Fruit fly (Drosophila melanogaster) whole organism, embryonic: ENCODE data around the gene alpha-Spec.

ENCODE experiments used
- ATbp ChIP-seq: fragments of 200-800 bp; sonication (Bioruptor generic); optimal IDR thresholded peaks from 2 replicates; lab custom pipeline; 2017; ENCODE audit warnings: missing biosample characterization, mild to moderate bottlenecking, missing genetic modification characterization, missing genetic modification reagents
- BtbVII ChIP-seq: fragments of 200-800 bp; sonication (Bioruptor generic); optimal IDR thresholded peaks from 3 replicates; lab custom pipeline; 2017; ENCODE audit warnings: missing biosample characterization, mild to moderate bottlenecking, missing genetic modification characterization
- CG12104 ChIP-seq: fragments of 200-800 bp; sonication (Bioruptor generic); optimal IDR thresholded peaks from 3 replicates; lab custom pipeline; 2016; ENCODE audit warnings: missing biosample characterization, missing genetic modification characterization
- CG12236 ChIP-seq: fragments of 200-800 bp; sonication (Bioruptor generic); optimal IDR thresholded peaks from 2 replicates; lab custom pipeline; 2016; ENCODE audit warnings: missing biosample characterization, missing genetic modification characterization
- CG12769 ChIP-seq: fragments of 200-800 bp; sonication (Bioruptor generic); optimal IDR thresholded peaks from 2 replicates; lab custom pipeline; 2019; ENCODE audit warnings: missing biosample characterization, mild to moderate bottlenecking, missing genetic modification characterization, moderate library complexity
- CG14710 ChIP-seq: fragments of 200-800 bp; sonication (Bioruptor generic); optimal IDR thresholded peaks from 3 replicates; lab custom pipeline; 2019; ENCODE audit warnings: missing biosample characterization, mild to moderate bottlenecking, missing genetic modification characterization, moderate library complexity
- CG15601 ChIP-seq: fragments of 200-800 bp; sonication (Bioruptor generic); optimal IDR thresholded peaks from 3 replicates; lab custom pipeline; 2019; ENCODE audit warnings: missing biosample characterization, mild to moderate bottlenecking, missing genetic modification characterization, moderate library complexity
- CG17385 ChIP-seq: fragments of 200-800 bp; sonication (Bioruptor generic); optimal IDR thresholded peaks from 3 replicates; lab custom pipeline; 2018; ENCODE audit warnings: missing biosample characterization, mild to moderate bottlenecking, missing genetic modification characterization
- CG31441 ChIP-seq: fragments of 200-800 bp; sonication (Bioruptor generic); IDR thresholded peaks from 2 replicates; pipeline ENCODE4 v1.3.6; 2022; ENCODE audit warnings: missing biosample characterization, missing genetic modification characterization
- CG3726 ChIP-seq: fragments of 200-800 bp; sonication (Bioruptor generic); IDR thresholded peaks from 3 replicates; pipeline ENCODE4, ENCODE4 v1.3.6; 2022; ENCODE audit warnings: missing biosample characterization, missing genetic modification characterization
- CG4707 ChIP-seq: fragments of 200-800 bp; sonication (Bioruptor generic); optimal IDR thresholded peaks from 2 replicates; lab custom pipeline; 2018; ENCODE audit warnings: missing biosample characterization, mild to moderate bottlenecking, missing genetic modification characterization, moderate library complexity
- CG6254 ChIP-seq: fragments of 200-800 bp; sonication (Bioruptor generic); optimal IDR thresholded peaks from 3 replicates; lab custom pipeline; 2017; ENCODE audit warnings: mild to moderate bottlenecking, missing biosample characterization, missing genetic modification reagents, missing genetic modification characterization
- CG6683 ChIP-seq: fragments of 200-800 bp; sonication (Bioruptor generic); optimal IDR thresholded peaks from 2 replicates; lab custom pipeline; 2017; ENCODE audit warnings: missing biosample characterization, mild to moderate bottlenecking, missing genetic modification characterization, missing genetic modification reagents
- CG7271 ChIP-seq: fragments of 200-800 bp; sonication (Bioruptor generic); optimal IDR thresholded peaks from 2 replicates; lab custom pipeline; 2018; ENCODE audit warnings: missing biosample characterization, mild to moderate bottlenecking, missing genetic modification characterization, moderate library complexity
- CG7928 ChIP-seq: fragments of 200-800 bp; sonication (Bioruptor generic); optimal IDR thresholded peaks from 2 replicates; lab custom pipeline; 2017; ENCODE audit warnings: missing biosample characterization, mild to moderate bottlenecking, missing genetic modification characterization
- CG8478 ChIP-seq: fragments of >200 bp; optimal IDR thresholded peaks from 2 replicates; lab custom pipeline; 2018
- CG8924 ChIP-seq: fragments of 200-800 bp; optimal IDR thresholded peaks from 3 replicates; lab custom pipeline; 2019; ENCODE audit warnings: missing biosample characterization, mild to moderate bottlenecking, missing genetic modification characterization, moderate library complexity
- CTCF ChIP-seq: fragments of 200-800 bp; sonication (Bioruptor generic); optimal IDR thresholded peaks from 2 replicates; lab custom pipeline; 2017; ENCODE audit warnings: missing biosample characterization, mild to moderate bottlenecking, missing genetic modification characterization, moderate library complexity
- Eip74EF ChIP-seq, 2 experiments: fragments of 200-800 bp in 1 of 2; fragments of >200 bp in 1 of 2; sonication (Bioruptor generic) in 1 of 2; optimal IDR thresholded peaks; 2 replicates each; lab custom pipeline; 2017 to 2019; ENCODE audit warnings: missing biosample characterization in 2 of 2, missing genetic modification characterization in 2 of 2, mild to moderate bottlenecking in 1 of 2, moderate library complexity in 1 of 2
- Fer1 ChIP-seq: fragments of 200-800 bp; sonication (Bioruptor generic); optimal IDR thresholded peaks from 2 replicates; lab custom pipeline; 2017; ENCODE audit warnings: missing biosample characterization, mild to moderate bottlenecking, missing genetic modification characterization
- Gug ChIP-seq: fragments of 200-800 bp; sonication (Bioruptor generic); IDR thresholded peaks from 4 replicates; pipeline ENCODE4 v1.3.6; 2022; ENCODE audit warnings: missing biosample characterization, missing genetic modification characterization
- HmgZ ChIP-seq: fragments of 200-800 bp; sonication (Bioruptor generic); optimal IDR thresholded peaks from 2 replicates; lab custom pipeline; 2018; ENCODE audit warnings: missing biosample characterization, mild to moderate bottlenecking, missing genetic modification characterization
- Hr51 ChIP-seq, 2 experiments: fragments of 200-800 bp; sonication (Bioruptor generic); optimal IDR thresholded peaks; 2 replicates in 1 of 2; 3 replicates in 1 of 2; lab custom pipeline; 2016 to 2018; ENCODE audit warnings: missing biosample characterization in 2 of 2, missing genetic modification characterization in 2 of 2, mild to moderate bottlenecking in 1 of 2, moderate library complexity in 1 of 2
- Jarid2 ChIP-seq: fragments of 200-800 bp; sonication (Bioruptor generic); optimal IDR thresholded peaks from 3 replicates; lab custom pipeline; 2017; ENCODE audit warnings: mild to moderate bottlenecking, missing biosample characterization, missing genetic modification reagents, missing genetic modification characterization
- Six4 ChIP-seq: fragments of 200-800 bp; sonication (Bioruptor generic); optimal IDR thresholded peaks from 2 replicates; lab custom pipeline; 2016; ENCODE audit warnings: missing biosample characterization, missing genetic modification characterization
- TFAM ChIP-seq: fragments of 200-800 bp; sonication (Bioruptor generic); optimal IDR thresholded peaks from 2 replicates; lab custom pipeline; 2017; ENCODE audit warnings: missing biosample characterization, missing genetic modification characterization, inconsistent platforms
- amos ChIP-seq: fragments of 200-800 bp; sonication (Bioruptor generic); IDR thresholded peaks from 2 replicates; pipeline ENCODE4 v1.3.6; 2022; ENCODE audit warnings: missing biosample characterization, missing genetic modification characterization; ENCODE audit not compliant: partially characterized antibody
- bbx ChIP-seq: fragments of 200-800 bp; sonication (Bioruptor generic); IDR thresholded peaks from 2 replicates; pipeline ENCODE4 v1.3.6; 2022; ENCODE audit warnings: missing biosample characterization, missing genetic modification characterization; ENCODE audit not compliant: partially characterized antibody
- dan ChIP-seq: fragments of 200-800 bp; sonication (Bioruptor generic); IDR thresholded peaks from 2 replicates; pipeline ENCODE4 v1.3.6; 2022; ENCODE audit warnings: missing biosample characterization, missing genetic modification characterization
- dati ChIP-seq: fragments of 200-800 bp; sonication (Bioruptor generic); IDR thresholded peaks from 2 replicates; pipeline ENCODE4 v1.3.6; 2022; ENCODE audit warnings: missing biosample characterization, missing genetic modification characterization
- disco-r ChIP-seq: fragments of 200-800 bp; sonication (Bioruptor generic); optimal IDR thresholded peaks from 2 replicates; lab custom pipeline; 2016; ENCODE audit warnings: missing biosample characterization, missing genetic modification characterization
- ems ChIP-seq: fragments of 200-800 bp; sonication (Bioruptor generic); optimal IDR thresholded peaks from 3 replicates; lab custom pipeline; 2016; ENCODE audit warnings: missing biosample characterization, missing genetic modification characterization
- gfzf ChIP-seq: fragments of 200-800 bp; sonication (Bioruptor generic); optimal IDR thresholded peaks from 2 replicates; lab custom pipeline; 2016; ENCODE audit warnings: missing biosample characterization, mild to moderate bottlenecking, missing genetic modification characterization, moderate library complexity
- gro ChIP-seq: fragments of 200-800 bp; sonication (Bioruptor generic); optimal IDR thresholded peaks from 2 replicates; lab custom pipeline; 2016; ENCODE audit warnings: missing biosample characterization, missing genetic modification characterization
- jigr1 ChIP-seq: fragments of 200-800 bp; sonication (Bioruptor generic); IDR thresholded peaks from 3 replicates; pipeline ENCODE4 v1.3.6; 2022; ENCODE audit warnings: missing biosample characterization, missing genetic modification characterization
- klu ChIP-seq: fragments of 200-800 bp; sonication (Bioruptor generic); IDR thresholded peaks from 2 replicates; pipeline ENCODE4 v1.3.6; 2022; ENCODE audit warnings: missing biosample characterization, missing genetic modification characterization
- knrl ChIP-seq: fragments of 200-800 bp; sonication (Bioruptor generic); IDR thresholded peaks from 3 replicates; pipeline ENCODE4 v1.3.6; 2022; ENCODE audit warnings: missing biosample characterization, missing genetic modification characterization; ENCODE audit not compliant: partially characterized antibody
- lab ChIP-seq: fragments of 200-800 bp; sonication (Bioruptor generic); optimal IDR thresholded peaks from 3 replicates; lab custom pipeline; 2017; ENCODE audit warnings: missing biosample characterization, missing genetic modification characterization, mild to moderate bottlenecking, moderate library complexity, missing genetic modification reagents
- lmd ChIP-seq: fragments of 200-800 bp; sonication (Bioruptor generic); IDR thresholded peaks from 2 replicates; pipeline ENCODE4 v1.3.6; 2022; ENCODE audit warnings: missing biosample characterization, missing genetic modification characterization
- lov ChIP-seq, 2 experiments: fragments of 200-800 bp in 1 of 2; fragments of >200 bp in 1 of 2; sonication (Bioruptor generic) in 1 of 2; IDR thresholded peaks in 1 of 2; optimal IDR thresholded peaks in 1 of 2; 2 replicates in 1 of 2; 3 replicates in 1 of 2; pipeline versions ENCODE4 v1.3.6 to Lab custom; 2017 to 2022; ENCODE audit warnings: missing biosample characterization in 1 of 2, missing genetic modification characterization in 1 of 2
- maf-S ChIP-seq: fragments of 200-800 bp; sonication (Bioruptor generic); optimal IDR thresholded peaks from 2 replicates; lab custom pipeline; 2016; ENCODE audit warnings: missing biosample characterization, missing genetic modification characterization
- nerfin-2 ChIP-seq: fragments of 200-800 bp; sonication (Bioruptor generic); IDR thresholded peaks from 2 replicates; pipeline ENCODE4 v1.3.6; 2022; ENCODE audit warnings: missing biosample characterization, missing genetic modification characterization; ENCODE audit not compliant: partially characterized antibody
- pnt ChIP-seq: fragments of 200-800 bp; sonication (Bioruptor generic); optimal IDR thresholded peaks from 3 replicates; lab custom pipeline; 2016; ENCODE audit warnings: missing biosample characterization, missing genetic modification characterization
- repo ChIP-seq: fragments of 200-800 bp; sonication (Bioruptor generic); optimal IDR thresholded peaks from 2 replicates; lab custom pipeline; 2016; ENCODE audit warnings: missing biosample characterization, missing genetic modification characterization
- ro ChIP-seq: fragments of 200-800 bp; sonication (Bioruptor generic); IDR thresholded peaks from 2 replicates; pipeline ENCODE4 v1.3.6; 2022; ENCODE audit warnings: missing biosample characterization, missing genetic modification characterization
- schlank ChIP-seq: fragments of 200-800 bp; sonication (Bioruptor generic); optimal IDR thresholded peaks from 2 replicates; lab custom pipeline; 2018; ENCODE audit warnings: missing biosample characterization, mild to moderate bottlenecking, missing genetic modification characterization
- slbo ChIP-seq: fragments of 200-800 bp; sonication (Bioruptor generic); IDR thresholded peaks from 2 replicates; pipeline ENCODE4 v1.3.6; 2022; ENCODE audit warnings: missing biosample characterization, missing genetic modification characterization
- twi ChIP-seq: fragments of 200-800 bp; optimal IDR thresholded peaks from 2 replicates; lab custom pipeline; 2019; ENCODE audit warnings: missing biosample characterization, mild to moderate bottlenecking, missing genetic modification characterization, moderate library complexity

The alpha-Spec gene

dm6 chr3L:1746338-1747199 is 48.6 kb downstream of the alpha-Spec start, which contains the start of gene CG13921 (continued):
- TF ChIP-seq ATbp (peak; percentile 99), CG12236 (peak; percentile 98), disco-r (peak; percentile 98), Six4 (peak; percentile 100), gfzf (GFP tag; lab: Kevin White, UChicago) (peak; percentile 39), CG7271 (tag; lab: Kevin White, UChicago) (peak; percentile 99), ems (GFP tag; lab: Kevin White, UChicago) (peak; percentile 99), twi (tag; lab: Kevin White, UChicago) (peak; percentile 97), Fer1 (GFP tag; lab: Kevin White, UChicago) (peak; percentile 97), ro (peak; percentile 91), gro (GFP tag; lab: Kevin White, UChicago) (peak; percentile 99), jigr1 (GFP tag; lab: Robert Waterston, UW) (peak; percentile 98), nerfin-2 (no peak), Hr51 (GFP tag; optimal IDR thresholded peaks at IDR 0.05; lab: Kevin White, UChicago) (peak; percentile 97 to 99), CG31441 (peak; percentile 96), CG4707 (GFP tag; lab: Kevin White, UChicago) (peak; percentile 93), CG12769 (peak; percentile 99), BtbVII (GFP tag; lab: Kevin White, UChicago) (peak; percentile 97), CG6254 (peak; percentile 97), amos (GFP tag; lab: Robert Waterston, UW) (no peak), slbo (GFP tag; lab: Robert Waterston, UW) (peak; percentile 99), TFAM (GFP tag; lab: Kevin White, UChicago) (peak; percentile 97), CG6683 (GFP tag; lab: Kevin White, UChicago) (peak; percentile 94), CG17385 (peak; percentile 94), dati (peak; percentile 98), lov (optimal IDR thresholded peaks at IDR 0.05; lab: Kevin White, UChicago) (no peak), lov (GFP tag; IDR thresholded peaks at IDR 0.05; lab: Robert Waterston, UW) (peak; percentile 99), schlank (tag; lab: Kevin White, UChicago) (peak; percentile 95), CG15601 (tag; lab: Kevin White, UChicago) (peak; percentile 97), bbx (no peak), lmd (GFP tag; lab: Robert Waterston, UW) (peak; percentile 99), CG12104 (GFP tag; lab: Kevin White, UChicago) (peak; percentile 99), CG8924 (tag; lab: Kevin White, UChicago) (peak; percentile 99), CG3726 (peak; percentile 99), CTCF (peak; percentile 72), CG7928 (GFP tag; lab: Kevin White, UChicago) (peak; percentile 81), knrl (GFP tag; lab: Robert Waterston, UW) (peak; percentile 32; the same call in 1 of the 3 replicates), maf-S (GFP tag; lab: Kevin White, UChicago) (peak; percentile 99), CG14710 (peak; percentile 99), dan (peak; percentile 99), repo (GFP tag; lab: Kevin White, UChicago) (peak; percentile 99), pnt (GFP tag; lab: Kevin White, UChicago) (peak; percentile 100), Gug (peak; percentile 99), HmgZ (peak; percentile 98), CG8478 (no peak), klu (GFP tag; lab: Robert Waterston, UW) (peak; percentile 99), Eip74EF (GFP tag; optimal IDR thresholded peaks at IDR 0.05; lab: Kevin White, UChicago) (peak in 1 of 2 experiments; percentile 98), lab (GFP tag; lab: Kevin White, UChicago) (peak; percentile 99), Jarid2 (GFP tag; lab: Kevin White, UChicago) (peak; percentile 93)
